Fruit fly (Drosophila melanogaster) whole organism, embryonic: ENCODE results near the gene Sec63.
A peak's percentile ranks its signal among the peaks of the same experiment; 100 is the strongest.

Experiments
- Awh ChIP-seq: fragments of 200-800 bp; sonication (Bioruptor generic); IDR thresholded peaks from 2 replicates; pipeline ENCODE4, ENCODE4 v1.3.6; 2022; ENCODE audit warnings: missing biosample characterization, missing genetic modification characterization
- CG10543 ChIP-seq: fragments of 200-800 bp; sonication (Bioruptor generic); optimal IDR thresholded peaks from 3 replicates; lab custom pipeline; 2017; ENCODE audit warnings: missing biosample characterization, mild to moderate bottlenecking, missing genetic modification characterization, moderate library complexity
- CG11723 ChIP-seq: fragments of 200-800 bp; sonication (Bioruptor generic); optimal IDR thresholded peaks from 2 replicates; lab custom pipeline; 2017; ENCODE audit warnings: missing biosample characterization, mild to moderate bottlenecking, missing genetic modification characterization
- CG12155 ChIP-seq: fragments of 200-800 bp; sonication (Bioruptor generic); optimal IDR thresholded peaks from 3 replicates; lab custom pipeline; 2016; ENCODE audit warnings: missing biosample characterization, missing genetic modification characterization
- CG12659 ChIP-seq: fragments of 200-800 bp; sonication (Bioruptor generic); optimal IDR thresholded peaks from 3 replicates; lab custom pipeline; 2017; ENCODE audit warnings: mild to moderate bottlenecking, missing biosample characterization, missing genetic modification reagents, missing genetic modification characterization
- CG16813 ChIP-seq: fragments of 200-800 bp; sonication (Bioruptor generic); IDR thresholded peaks from 3 replicates; pipeline ENCODE4 v1.3.6; 2022; ENCODE audit warnings: missing biosample characterization, missing genetic modification characterization; ENCODE audit not compliant: partially characterized antibody
- CG18262 ChIP-seq: fragments of 200-800 bp; optimal IDR thresholded peaks from 3 replicates; lab custom pipeline; 2019; ENCODE audit warnings: missing biosample characterization, mild to moderate bottlenecking, missing genetic modification characterization, moderate library complexity
- CG18476 ChIP-seq: fragments of 200-800 bp; sonication (Bioruptor generic); optimal IDR thresholded peaks from 2 replicates; lab custom pipeline; 2016; ENCODE audit warnings: missing biosample characterization, mild to moderate bottlenecking, missing genetic modification characterization
- CG2199 ChIP-seq: fragments of 200-800 bp; sonication (Bioruptor generic); IDR thresholded peaks from 3 replicates; pipeline ENCODE4 v1.3.6; 2022; ENCODE audit warnings: missing biosample characterization, missing genetic modification characterization
- CG2202 ChIP-seq: fragments of 200-800 bp; sonication (Bioruptor generic); optimal IDR thresholded peaks from 2 replicates; lab custom pipeline; 2018; ENCODE audit warnings: missing biosample characterization, mild to moderate bottlenecking, missing genetic modification characterization
- CG4730 ChIP-seq: fragments of 200-800 bp; sonication (Bioruptor generic); IDR thresholded peaks from 2 replicates; pipeline ENCODE4 v1.3.6; 2022; ENCODE audit warnings: missing biosample characterization, missing genetic modification characterization
- CG4854 ChIP-seq: fragments of 200-800 bp; sonication (Bioruptor generic); optimal IDR thresholded peaks from 2 replicates; lab custom pipeline; 2016; ENCODE audit warnings: missing biosample characterization, missing genetic modification characterization, inconsistent platforms
- CG5245 ChIP-seq: fragments of 200-800 bp; sonication (Bioruptor generic); optimal IDR thresholded peaks from 3 replicates; lab custom pipeline; 2016; ENCODE audit warnings: missing biosample characterization, missing genetic modification characterization
- CG5953 ChIP-seq: fragments of 200-800 bp; sonication (Bioruptor generic); IDR thresholded peaks from 2 replicates; pipeline ENCODE4 v1.3.6; 2022; ENCODE audit warnings: missing biosample characterization, missing genetic modification characterization
- CG6683 ChIP-seq: fragments of 200-800 bp; sonication (Bioruptor generic); optimal IDR thresholded peaks from 2 replicates; lab custom pipeline; 2017; ENCODE audit warnings: missing biosample characterization, mild to moderate bottlenecking, missing genetic modification characterization, missing genetic modification reagents
- CG7987 ChIP-seq: fragments of 200-800 bp; sonication (Bioruptor generic); optimal IDR thresholded peaks from 2 replicates; lab custom pipeline; 2018; ENCODE audit warnings: missing biosample characterization, mild to moderate bottlenecking, missing genetic modification characterization, moderate library complexity
- CG8924 ChIP-seq: fragments of 200-800 bp; optimal IDR thresholded peaks from 3 replicates; lab custom pipeline; 2019; ENCODE audit warnings: missing biosample characterization, mild to moderate bottlenecking, missing genetic modification characterization, moderate library complexity
- E2f2 ChIP-seq: fragments of 200-800 bp; sonication (Bioruptor generic); IDR thresholded peaks from 2 replicates; pipeline ENCODE4 v1.3.6; 2022; ENCODE audit warnings: missing biosample characterization, missing genetic modification characterization
- Elba2 ChIP-seq: fragments of 200-800 bp; sonication (Bioruptor generic); optimal IDR thresholded peaks from 3 replicates; lab custom pipeline; 2016; ENCODE audit warnings: missing biosample characterization, missing genetic modification characterization
- Fer3 ChIP-seq: fragments of 200-800 bp; sonication (Bioruptor generic); optimal IDR thresholded peaks from 2 replicates; lab custom pipeline; 2018; ENCODE audit warnings: missing biosample characterization, mild to moderate bottlenecking, missing genetic modification characterization, moderate library complexity
- H15 ChIP-seq: fragments of 200-800 bp; sonication (Bioruptor generic); IDR thresholded peaks from 3 replicates; pipeline ENCODE4 v1.3.6; 2022; ENCODE audit warnings: missing biosample characterization, missing genetic modification characterization
- HLHmδ ChIP-seq: fragments of 200-800 bp; sonication (Bioruptor generic); optimal IDR thresholded peaks from 2 replicates; lab custom pipeline; 2018; ENCODE audit warnings: missing biosample characterization, mild to moderate bottlenecking, missing genetic modification characterization, moderate library complexity
- Hr78 ChIP-seq, 2 experiments: fragments of 200-800 bp in 1 of 2; fragments of >200 bp in 1 of 2; sonication (Bioruptor generic) in 1 of 2; optimal IDR thresholded peaks; 2 replicates each; lab custom pipeline; 2017 to 2019; ENCODE audit warnings: missing biosample characterization in 2 of 2, missing genetic modification characterization in 2 of 2, mild to moderate bottlenecking in 1 of 2, moderate library complexity in 1 of 2
- Hsf ChIP-seq: fragments of 200-800 bp; sonication (Bioruptor generic); optimal IDR thresholded peaks from 3 replicates; lab custom pipeline; 2016; ENCODE audit warnings: missing biosample characterization, missing genetic modification characterization
- Lpt ChIP-seq: fragments of >200 bp; optimal IDR thresholded peaks from 2 replicates; lab custom pipeline; 2018; ENCODE audit warnings: missing biosample characterization, missing genetic modification characterization
- NFAT ChIP-seq: fragments of 200-800 bp; sonication (Bioruptor generic); IDR thresholded peaks from 2 replicates; pipeline ENCODE4 v1.3.6; 2022; ENCODE audit warnings: missing biosample characterization, missing genetic modification characterization
- PHDP ChIP-seq: fragments of 200-800 bp; sonication (Bioruptor generic); optimal IDR thresholded peaks from 3 replicates; lab custom pipeline; 2018; ENCODE audit warnings: missing biosample characterization, mild to moderate bottlenecking, missing genetic modification characterization, moderate library complexity
- Six4 ChIP-seq: fragments of 200-800 bp; sonication (Bioruptor generic); optimal IDR thresholded peaks from 2 replicates; lab custom pipeline; 2016; ENCODE audit warnings: missing biosample characterization, missing genetic modification characterization
- TFAM ChIP-seq: fragments of 200-800 bp; sonication (Bioruptor generic); optimal IDR thresholded peaks from 2 replicates; lab custom pipeline; 2017; ENCODE audit warnings: missing biosample characterization, missing genetic modification characterization, inconsistent platforms
- amos ChIP-seq: fragments of 200-800 bp; sonication (Bioruptor generic); IDR thresholded peaks from 2 replicates; pipeline ENCODE4 v1.3.6; 2022; ENCODE audit warnings: missing biosample characterization, missing genetic modification characterization; ENCODE audit not compliant: partially characterized antibody
- az2 ChIP-seq: fragments of 200-800 bp; sonication (Bioruptor generic); optimal IDR thresholded peaks from 3 replicates; lab custom pipeline; 2016; ENCODE audit warnings: missing biosample characterization, missing genetic modification characterization
- br ChIP-seq: fragments of >200 bp; optimal IDR thresholded peaks from 2 replicates; lab custom pipeline; 2017
- bsh ChIP-seq, 2 experiments: fragments of 200-800 bp; sonication (Bioruptor generic); optimal IDR thresholded peaks; 2 replicates each; lab custom pipeline; 2017 to 2018; ENCODE audit warnings: mild to moderate bottlenecking in 2 of 2, missing biosample characterization in 2 of 2, missing genetic modification characterization in 2 of 2, moderate library complexity in 1 of 2
- chif ChIP-seq, 2 experiments: fragments of 200-800 bp; sonication (Bioruptor generic); optimal IDR thresholded peaks; 3 replicates each; lab custom pipeline; 2016; ENCODE audit warnings: missing biosample characterization in 2 of 2, missing genetic modification characterization in 2 of 2
- croc ChIP-seq: fragments of 200-800 bp; sonication (Bioruptor generic); conservative IDR thresholded peaks from 3 replicates; pipeline ENCODE4 v1.3.6; 2022; ENCODE audit warnings: missing biosample characterization, missing genetic modification characterization
- dmrt99B ChIP-seq: fragments of 200-800 bp; sonication (Bioruptor generic); optimal IDR thresholded peaks from 2 replicates; lab custom pipeline; 2018; ENCODE audit warnings: missing biosample characterization, mild to moderate bottlenecking, missing genetic modification characterization, moderate library complexity
- gcm ChIP-seq: fragments of 200-800 bp; sonication (Bioruptor generic); optimal IDR thresholded peaks from 2 replicates; lab custom pipeline; 2019; ENCODE audit warnings: missing biosample characterization, mild to moderate bottlenecking, missing genetic modification characterization, moderate library complexity
- hkb ChIP-seq, 2 experiments: fragments of 200-800 bp in 1 of 2; fragments of >200 bp in 1 of 2; sonication (Bioruptor generic) in 1 of 2; IDR thresholded peaks in 1 of 2; optimal IDR thresholded peaks in 1 of 2; 2 replicates each; pipeline versions ENCODE4 v1.3.6 to Lab custom; 2017 to 2022; ENCODE audit warnings: missing biosample characterization in 1 of 2, missing genetic modification characterization in 1 of 2
- mld ChIP-seq: fragments of 200-800 bp; sonication (Bioruptor generic); IDR thresholded peaks from 3 replicates; pipeline ENCODE4 v1.3.6; 2022; ENCODE audit warnings: missing biosample characterization, missing genetic modification characterization; ENCODE audit not compliant: partially characterized antibody
- org-1 ChIP-seq: fragments of 200-800 bp; sonication (Bioruptor generic); optimal IDR thresholded peaks from 2 replicates; lab custom pipeline; 2017; ENCODE audit warnings: missing biosample characterization, missing genetic modification characterization
- pnt ChIP-seq: fragments of 200-800 bp; sonication (Bioruptor generic); optimal IDR thresholded peaks from 3 replicates; lab custom pipeline; 2016; ENCODE audit warnings: missing biosample characterization, missing genetic modification characterization
- pzg ChIP-seq: fragments of 200-800 bp; sonication (Bioruptor generic); optimal IDR thresholded peaks from 3 replicates; lab custom pipeline; 2018; ENCODE audit warnings: missing biosample characterization, mild to moderate bottlenecking, missing genetic modification characterization, moderate library complexity
- ro ChIP-seq: fragments of 200-800 bp; sonication (Bioruptor generic); IDR thresholded peaks from 2 replicates; pipeline ENCODE4 v1.3.6; 2022; ENCODE audit warnings: missing biosample characterization, missing genetic modification characterization
- run ChIP-seq: fragments of 200-800 bp; sonication (Bioruptor generic); optimal IDR thresholded peaks from 3 replicates; lab custom pipeline; 2018; ENCODE audit warnings: missing biosample characterization, mild to moderate bottlenecking, missing genetic modification characterization
- sd ChIP-seq: fragments of 200-800 bp; sonication (Bioruptor generic); optimal IDR thresholded peaks from 3 replicates; lab custom pipeline; 2018; ENCODE audit warnings: missing biosample characterization, mild to moderate bottlenecking, missing genetic modification characterization, moderate library complexity
- slbo ChIP-seq: fragments of 200-800 bp; sonication (Bioruptor generic); IDR thresholded peaks from 2 replicates; pipeline ENCODE4 v1.3.6; 2022; ENCODE audit warnings: missing biosample characterization, missing genetic modification characterization
- so ChIP-seq: fragments of 200-800 bp; sonication (Bioruptor generic); IDR thresholded peaks from 3 replicates; pipeline ENCODE4 v1.3.6; 2022; ENCODE audit warnings: missing biosample characterization, missing genetic modification characterization
- ssp ChIP-seq: fragments of 200-800 bp; sonication (Bioruptor generic); IDR thresholded peaks from 2 replicates; pipeline ENCODE4 v1.3.6; 2022; ENCODE audit warnings: missing biosample characterization, missing genetic modification characterization
- tgo ChIP-seq: fragments of 200-800 bp; sonication (Bioruptor generic); IDR thresholded peaks from 3 replicates; pipeline ENCODE4 v1.3.6; 2022; ENCODE audit warnings: missing biosample characterization, missing genetic modification characterization
- vnd ChIP-seq: fragments of 200-800 bp; sonication (Bioruptor generic); IDR thresholded peaks from 3 replicates; pipeline ENCODE4 v1.3.6; 2022; ENCODE audit warnings: missing biosample characterization, missing genetic modification characterization; ENCODE audit not compliant: partially characterized antibody

Sec63 gene

DNA sequence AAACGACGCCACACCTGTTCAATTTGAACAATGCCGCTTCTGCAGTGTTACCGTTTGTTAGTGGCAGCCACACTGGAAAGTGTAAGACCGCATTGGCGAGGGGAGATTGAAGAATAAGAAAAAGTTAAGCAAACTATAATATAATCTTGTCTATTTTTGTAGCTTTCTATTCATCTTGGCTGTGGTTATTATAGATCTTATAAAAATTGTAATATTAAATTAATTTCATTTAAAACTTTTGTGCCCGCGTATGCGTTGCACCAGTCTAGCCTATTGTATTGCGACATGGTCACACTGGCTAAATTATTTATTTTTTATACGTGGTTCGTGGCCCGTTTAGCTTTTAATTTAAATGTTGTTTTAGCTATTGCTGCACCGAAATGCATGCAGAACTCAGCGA is 37.0 kb upstream of the Sec63 start, which contains the start of the genes RhoGEF4 and Rint1 (continued):
- TF ChIP-seq CG4730 (GFP tag; lab: Robert Waterston, UW) (peak; percentile 65; the same call in 1 of the 2 replicates), Six4 (GFP tag; lab: Kevin White, UChicago) (peak; percentile 28), dmrt99B (no peak), CG6683 (GFP tag; lab: Kevin White, UChicago) (peak; percentile 0), croc (GFP tag; lab: Robert Waterston, UW) (peak; percentile 47; the same call in 1 of the 3 replicates), mld (no peak), Awh (GFP tag; lab: Robert Waterston, UW) (peak; percentile 51; the same call in 1 of the 2 replicates), CG5953 (GFP tag; lab: Robert Waterston, UW) (0 out of 2 replicates have a peak, but pooled peaks have one; percentile 7), ssp (GFP tag; lab: Robert Waterston, UW) (peak; percentile 68), chif (GFP tag; optimal IDR thresholded peaks at IDR 0.05; lab: Kevin White, UChicago) (peak; percentile 4 to 53), NFAT (GFP tag; lab: Robert Waterston, UW) (peak; percentile 67), org-1 (GFP tag; lab: Kevin White, UChicago) (no peak), ro (GFP tag; lab: Robert Waterston, UW) (peak; percentile 34; the same call in 1 of the 2 replicates), E2f2 (peak; percentile 97), run (tag; lab: Kevin White, UChicago) (no peak), gcm (peak; percentile 58), HLHmδ (GFP tag; lab: Kevin White, UChicago) (no peak), CG18262 (tag; lab: Kevin White, UChicago) (peak; percentile 59), vnd (GFP tag; lab: Robert Waterston, UW) (no peak), Hr78 (GFP tag; optimal IDR thresholded peaks at IDR 0.05; lab: Kevin White, UChicago) (no peak), slbo (peak; percentile 92), Elba2 (GFP tag; lab: Kevin White, UChicago) (peak; percentile 70), az2 (peak; percentile 78), CG10543 (GFP tag; lab: Kevin White, UChicago) (peak; percentile 5), CG16813 (GFP tag; lab: Robert Waterston, UW) (peak; percentile 34; the same call in 1 of the 3 replicates), br (no peak), CG11723 (no peak), CG12659 (GFP tag; lab: Kevin White, UChicago) (peak; percentile 76), CG8924 (tag; lab: Kevin White, UChicago) (peak; percentile 65), PHDP (peak; percentile 64), pzg (peak; percentile 80), CG2199 (GFP tag; lab: Robert Waterston, UW) (no peak), amos (GFP tag; lab: Robert Waterston, UW) (peak; percentile 26; the same call in 1 of the 2 replicates), tgo (GFP tag; lab: Robert Waterston, UW) (peak; percentile 77), pnt (peak; percentile 17), CG7987 (peak; percentile 13), Fer3 (tag; lab: Kevin White, UChicago) (peak; percentile 41), Lpt (GFP tag; lab: Kevin White, UChicago) (no peak), Hsf (peak; percentile 63), so (GFP tag; lab: Robert Waterston, UW) (no peak), TFAM (GFP tag; lab: Kevin White, UChicago) (no peak), CG2202 (tag; lab: Kevin White, UChicago) (peak; percentile 30), CG12155 (GFP tag; lab: Kevin White, UChicago) (peak; percentile 73), bsh (GFP tag; optimal IDR thresholded peaks at IDR 0.05; lab: Kevin White, UChicago) (peak in 1 of 2 experiments; percentile 72), sd (tag; lab: Kevin White, UChicago) (no peak), H15 (GFP tag; lab: Robert Waterston, UW) (peak; percentile 49; the same call in 1 of the 3 replicates), hkb (optimal IDR thresholded peaks at IDR 0.05; lab: Kevin White, UChicago) (peak; percentile 100), hkb (GFP tag; IDR thresholded peaks at IDR 0.05; lab: Robert Waterston, UW) (peak; percentile 58), CG4854 (GFP tag; lab: Kevin White, UChicago) (peak; percentile 40), CG18476 (peak; percentile 100), CG5245 (GFP tag; lab: Kevin White, UChicago) (no peak)
